Fruit fly (Drosophila melanogaster) whole organism: Measurements from ENCODE around the gene MED15.

Experiments
- CG8478 ChIP-seq: fragments of >200 bp; optimal IDR thresholded peaks from 2 replicates; lab custom pipeline; 2018; ENCODE audit warnings: inconsistent platforms
- Dll ChIP-seq: fragments of >200 bp; optimal IDR thresholded peaks from 2 replicates; lab custom pipeline; 2017
- psq ChIP-seq: fragments of >200 bp; optimal IDR thresholded peaks from 2 replicates; lab custom pipeline; 2017

DNA sequence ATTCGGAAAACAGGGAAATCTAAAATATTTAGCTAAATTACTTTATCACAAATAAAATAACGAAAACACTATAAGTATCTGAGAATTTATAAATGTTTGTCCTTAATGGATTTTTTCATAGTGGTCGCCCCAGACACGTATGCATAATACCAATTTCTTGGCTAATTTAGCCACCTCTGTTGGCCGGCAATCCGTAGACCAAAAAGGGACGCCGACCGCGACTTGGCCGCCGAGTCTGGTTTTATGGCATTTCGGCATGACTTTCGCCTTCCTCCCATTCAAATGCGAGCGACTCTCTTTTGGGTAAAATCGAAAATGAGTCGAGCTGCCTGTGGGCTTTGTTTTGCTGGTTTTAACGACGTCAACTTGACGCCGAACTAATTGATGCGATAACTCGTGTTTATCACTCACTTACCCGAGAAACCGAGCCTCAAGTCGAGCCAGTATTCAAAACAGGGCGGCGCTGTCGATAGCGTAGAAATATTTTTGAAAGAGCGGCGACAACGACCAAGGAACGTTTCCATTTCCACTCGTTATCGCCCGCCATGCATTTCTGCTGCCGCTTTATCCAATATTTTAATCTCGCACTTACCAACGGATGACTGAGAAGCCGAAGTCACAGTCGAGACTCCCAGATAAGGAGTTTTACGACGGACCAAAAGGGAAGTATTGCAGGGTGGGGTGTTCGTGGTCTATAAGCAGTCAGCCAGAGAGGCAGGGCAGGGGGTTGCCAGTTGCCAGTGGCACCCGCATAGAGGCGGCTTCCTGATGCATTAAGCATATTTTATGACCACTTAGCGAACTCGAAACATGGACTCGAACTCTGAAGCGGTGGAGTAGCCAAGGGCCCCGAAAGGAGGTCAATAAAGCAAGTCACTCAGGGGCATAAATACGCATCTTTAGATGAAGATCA is 46.4 kb downstream of the MED15 start:
- TF ChIP-seq psq (lab: Kevin White, UChicago) (no peak), CG8478 (lab: Kevin White, UChicago) (no peak), Dll (no peak)
